Worm (Caenorhabditis elegans): ENCODE measurements around the gene K02F3.2.

K02F3.2 gene

DNA sequence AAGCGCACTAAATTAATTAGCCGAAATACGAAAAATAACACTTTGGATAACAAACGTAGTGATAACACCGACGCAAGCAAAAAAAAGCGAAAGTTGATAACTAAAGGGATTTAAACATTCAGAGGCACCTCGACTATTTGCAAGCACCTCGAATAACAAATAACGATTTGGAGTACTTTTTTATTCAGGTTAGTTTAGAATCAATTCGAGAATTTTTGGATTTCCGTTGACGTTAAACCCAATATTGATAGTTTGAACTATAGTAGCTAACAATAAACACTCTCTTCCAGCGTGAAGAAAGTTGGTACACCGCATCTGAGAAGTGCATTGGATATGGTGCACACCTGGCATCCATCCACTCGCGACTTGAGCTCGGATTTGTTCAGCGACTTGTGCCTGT lies 20.4 kb upstream of the K02F3.2 start:
- TF ChIP-seq lin-39 (tag; optimal IDR thresholded peaks at IDR 0.05) (no peak), aha-1 (tag) (peak; percentile 98), zip-2 (tag; optimal IDR thresholded peaks at IDR 0.05) (no peak)

DNA sequence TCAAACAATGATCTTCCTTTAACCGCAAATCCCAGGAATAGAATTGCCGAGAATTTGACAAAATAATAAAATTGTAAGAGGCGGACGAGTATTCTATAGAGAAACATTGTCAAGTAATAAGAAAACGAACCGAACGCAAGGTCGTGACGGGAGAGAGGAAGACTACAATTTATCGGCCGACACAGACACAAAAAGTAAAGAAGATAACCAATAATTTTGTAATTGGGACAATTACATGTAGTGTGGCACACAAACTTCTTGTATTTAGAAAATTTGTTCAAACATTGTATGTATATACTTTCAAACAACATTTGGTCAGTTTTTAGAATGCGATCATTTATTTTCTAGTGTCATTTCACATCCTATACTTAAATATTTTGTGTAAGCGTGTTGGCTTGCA lies 13.7 kb upstream of the K02F3.2 start, which contains the start of gene ceeh-1:
Gene ceeh-1, minus strand, starts transcription at position 317 of the 400 bp plus-strand sequence.
- TF ChIP-seq nhr-41 (GFP tag; IDR thresholded peaks at IDR 0.05): no peak
- no peak for TF ChIP-seq cey-2 (tag; optimal IDR thresholded peaks at IDR 0.05; ENCODE audit: borderline replicate concordance, insufficient read depth)
- no peak for TF ChIP-seq tra-1 (GFP tag; IDR thresholded peaks at IDR 0.05)
- TF ChIP-seq dpl-1 (GFP tag; optimal IDR thresholded peaks at IDR 0.05): no peak
- TF ChIP-seq lsy-2 (tag; optimal IDR thresholded peaks at IDR 0.05): peak in 1 of 2 experiments; percentile 4
- TF ChIP-seq nhr-77 (tag; optimal IDR thresholded peaks at IDR 0.05): peak; percentile 4
- TF ChIP-seq pqm-1 (tag; optimal IDR thresholded peaks at IDR 0.05): peak; percentile 30
- TF ChIP-seq ces-1 (GFP tag; optimal IDR thresholded peaks at IDR 0.05): no peak
- peak; percentile 100 for TF ChIP-seq nhr-28 (tag; optimal IDR thresholded peaks at IDR 0.05)
- peak; percentile 12 for TF ChIP-seq hlh-11 (tag; optimal IDR thresholded peaks at IDR 0.05)
- TF ChIP-seq mxl-3 (GFP tag; optimal IDR thresholded peaks at IDR 0.05): peak; percentile 22
- TF ChIP-seq rbr-2 (tag; optimal IDR thresholded peaks at IDR 0.05): no peak
- TF ChIP-seq dmd-6 (GFP tag; IDR thresholded peaks at IDR 0.05): peak; percentile 20; the same call in 1 of the 2 replicates
- TF ChIP-seq unc-62 (GFP tag; optimal IDR thresholded peaks at IDR 0.05 in 1 of 2): peak in 1 of 2 experiments; percentile 15
- TF ChIP-seq unc-62 (tag; optimal IDR thresholded peaks at IDR 0.05): no peak
- no peak for TF ChIP-seq ceh-32 (tag; optimal IDR thresholded peaks at IDR 0.05; ENCODE audit: poor library complexity)
- no peak for TF ChIP-seq daf-19 (GFP tag; conservative IDR thresholded peaks at IDR 0.05)

DNA sequence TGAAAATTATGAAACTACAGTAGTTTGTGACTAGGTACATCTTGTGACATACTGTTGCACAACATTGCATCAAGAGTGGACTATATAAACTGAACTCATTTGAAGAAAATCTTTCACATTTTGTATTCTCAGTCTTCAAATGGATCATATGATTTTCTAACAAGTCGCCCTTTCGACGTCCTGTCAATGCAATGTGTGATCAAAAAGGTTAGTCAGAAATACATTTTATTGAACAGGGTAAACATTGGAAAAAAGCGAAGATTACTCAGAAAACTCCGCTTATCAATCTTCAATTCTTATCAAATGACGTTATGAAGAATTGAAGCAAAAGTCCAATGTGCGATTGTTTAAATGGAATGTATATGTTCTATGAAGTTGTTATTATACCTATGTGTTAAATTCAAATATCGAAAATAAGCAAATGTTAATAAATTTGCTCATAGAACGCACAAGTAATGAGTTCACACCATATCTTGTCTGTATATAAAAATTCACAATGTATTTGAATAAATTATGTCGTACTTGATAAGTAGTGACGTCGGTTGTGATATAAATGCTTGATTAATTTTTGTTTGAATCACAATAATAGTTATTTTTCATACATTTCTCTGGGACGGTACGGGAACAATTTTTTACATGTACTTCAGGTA lies 12.7 kb upstream of the K02F3.2 start, which contains the start of gene zip-2:
Gene zip-2, plus strand, starts transcription at position 128 of the 650 bp plus-strand sequence.
- no peak for TF ChIP-seq ceh-44 (GFP tag; IDR thresholded peaks at IDR 0.05)
- no peak for TF ChIP-seq nhr-76 (tag; optimal IDR thresholded peaks at IDR 0.05)
- TF ChIP-seq nhr-237 (tag; optimal IDR thresholded peaks at IDR 0.05): no peak
- peak; percentile 50 for TF ChIP-seq nhr-10 (tag; optimal IDR thresholded peaks at IDR 0.05)
- peak; percentile 64 for TF ChIP-seq php-3 (GFP tag; IDR thresholded peaks at IDR 0.05)
- no peak for TF ChIP-seq rbr-2 (tag; optimal IDR thresholded peaks at IDR 0.05)
- TF ChIP-seq T20F7.1 (GFP tag; optimal IDR thresholded peaks at IDR 0.05): peak; percentile 38
- TF ChIP-seq daf-19 (GFP tag; conservative IDR thresholded peaks at IDR 0.05): no peak
- no peak for TF ChIP-seq lir-3 (tag; optimal IDR thresholded peaks at IDR 0.05)
- no peak for TF ChIP-seq cey-2 (tag; optimal IDR thresholded peaks at IDR 0.05; ENCODE audit: borderline replicate concordance, insufficient read depth)
- peak; percentile 7 for TF ChIP-seq ztf-7 (tag; optimal IDR thresholded peaks at IDR 0.05)
- peak; percentile 29 for TF ChIP-seq nhr-102 (tag; optimal IDR thresholded peaks at IDR 0.05)
- no peak for TF ChIP-seq spr-1 (tag; optimal IDR thresholded peaks at IDR 0.05)
- no peak for TF ChIP-seq dpl-1 (GFP tag; optimal IDR thresholded peaks at IDR 0.05)
- peak; percentile 33 for TF ChIP-seq nhr-11 (tag; optimal IDR thresholded peaks at IDR 0.05)
- no peak for TF ChIP-seq madf-9 (GFP tag; conservative IDR thresholded peaks at IDR 0.05)
- no peak for TF ChIP-seq zag-1 (tag; optimal IDR thresholded peaks at IDR 0.05)
- TF ChIP-seq dve-1 (tag; optimal IDR thresholded peaks at IDR 0.05; ENCODE audit: insufficient read depth): peak; percentile 95
- no peak for TF ChIP-seq ceh-32 (tag; optimal IDR thresholded peaks at IDR 0.05; ENCODE audit: poor library complexity)
- TF ChIP-seq aly-2 (tag; optimal IDR thresholded peaks at IDR 0.05): no peak
- no peak for TF ChIP-seq F44E2.7 (GFP tag; IDR thresholded peaks at IDR 0.05)
- TF ChIP-seq F26F4.8 (GFP tag; conservative IDR thresholded peaks at IDR 0.05): no peak
- TF ChIP-seq arid-1 (GFP tag; conservative IDR thresholded peaks at IDR 0.05): no peak
- peak; percentile 83 for TF ChIP-seq nhr-6 (tag; optimal IDR thresholded peaks at IDR 0.05)
- no peak for TF ChIP-seq daf-16 (GFP tag; optimal IDR thresholded peaks at IDR 0.05)
- TF ChIP-seq daf-16 (tag; optimal IDR thresholded peaks at IDR 0.05): peak; percentile 95
- TF ChIP-seq tra-1 (GFP tag; IDR thresholded peaks at IDR 0.05): 0 out of 2 replicates have a peak, but pooled peaks have one; percentile 41
- no peak for TF ChIP-seq ztf-11 (tag; optimal IDR thresholded peaks at IDR 0.05)
- peak; percentile 91 for TF ChIP-seq nhr-28 (tag; optimal IDR thresholded peaks at IDR 0.05)
- no peak for TF ChIP-seq pha-4 (GFP tag; IDR thresholded peaks at IDR 0.05)
- TF ChIP-seq pha-4 (tag; optimal IDR thresholded peaks at IDR 0.05): peak; percentile 25
- no peak for TF ChIP-seq ama-1 (optimal IDR thresholded peaks at IDR 0.05)
- no peak for TF ChIP-seq dmd-8 (GFP tag; IDR thresholded peaks at IDR 0.05)
- TF ChIP-seq unc-62 (GFP tag; optimal IDR thresholded peaks at IDR 0.05 in 1 of 2): peak in 1 of 2 experiments; percentile 79
- TF ChIP-seq unc-62 (tag; optimal IDR thresholded peaks at IDR 0.05): no peak
- peak; percentile 53 for TF ChIP-seq nhr-48 (tag; optimal IDR thresholded peaks at IDR 0.05)
